Worm (Caenorhabditis elegans): ENCODE measurements around the gene T24H7.8.

The T24H7.8 gene

ce11 chrII:6248503-6248902 lies 6.6 kb downstream of the T24H7.8 start (continued):
- TF ChIP-seq zag-1 (tag; optimal IDR thresholded peaks at IDR 0.05), result no peak
- TF ChIP-seq unc-39 (tag; optimal IDR thresholded peaks at IDR 0.05), result no peak
- TF ChIP-seq ama-1 (optimal IDR thresholded peaks at IDR 0.05), result no peak
- TF ChIP-seq hmg-11 (tag; optimal IDR thresholded peaks at IDR 0.05), result peak; percentile 22
- TF ChIP-seq nhr-12 (tag; optimal IDR thresholded peaks at IDR 0.05), result no peak
- no peak for TF ChIP-seq skn-1 (tag; optimal IDR thresholded peaks at IDR 0.05)
- no peak for TF ChIP-seq nhr-67 (tag; optimal IDR thresholded peaks at IDR 0.05)
- TF ChIP-seq R02D3.7 (tag; optimal IDR thresholded peaks at IDR 0.05), result no peak
- TF ChIP-seq lin-15B (tag; optimal IDR thresholded peaks at IDR 0.05), result peak; percentile 2
- no peak for TF ChIP-seq ceh-9 (tag; optimal IDR thresholded peaks at IDR 0.05)
- TF ChIP-seq ZK546.5 (tag; optimal IDR thresholded peaks at IDR 0.05), result no peak
- no peak for TF ChIP-seq elt-3 (tag; optimal IDR thresholded peaks at IDR 0.05)
- peak; percentile 59 for TF ChIP-seq nfya-1 (tag; optimal IDR thresholded peaks at IDR 0.05; ENCODE audit: insufficient read depth)
- peak; percentile 70 for TF ChIP-seq nhr-43 (tag; optimal IDR thresholded peaks at IDR 0.05; ENCODE audit: poor library complexity, severe bottlenecking)
- TF ChIP-seq nhr-237 (tag; optimal IDR thresholded peaks at IDR 0.05), result no peak
- no peak for TF ChIP-seq aly-2 (tag; optimal IDR thresholded peaks at IDR 0.05)
- no peak for TF ChIP-seq eor-1 (tag; optimal IDR thresholded peaks at IDR 0.05)
- TF ChIP-seq unc-62 (GFP tag; optimal IDR thresholded peaks at IDR 0.05), result no peak
- TF ChIP-seq daf-12 (tag; optimal IDR thresholded peaks at IDR 0.05), result no peak
- no peak for TF ChIP-seq fkh-2 (tag; optimal IDR thresholded peaks at IDR 0.05)
- TF ChIP-seq nhr-76 (tag; optimal IDR thresholded peaks at IDR 0.05), result no peak
- no peak for TF ChIP-seq ztf-4 (tag; optimal IDR thresholded peaks at IDR 0.05)

DNA sequence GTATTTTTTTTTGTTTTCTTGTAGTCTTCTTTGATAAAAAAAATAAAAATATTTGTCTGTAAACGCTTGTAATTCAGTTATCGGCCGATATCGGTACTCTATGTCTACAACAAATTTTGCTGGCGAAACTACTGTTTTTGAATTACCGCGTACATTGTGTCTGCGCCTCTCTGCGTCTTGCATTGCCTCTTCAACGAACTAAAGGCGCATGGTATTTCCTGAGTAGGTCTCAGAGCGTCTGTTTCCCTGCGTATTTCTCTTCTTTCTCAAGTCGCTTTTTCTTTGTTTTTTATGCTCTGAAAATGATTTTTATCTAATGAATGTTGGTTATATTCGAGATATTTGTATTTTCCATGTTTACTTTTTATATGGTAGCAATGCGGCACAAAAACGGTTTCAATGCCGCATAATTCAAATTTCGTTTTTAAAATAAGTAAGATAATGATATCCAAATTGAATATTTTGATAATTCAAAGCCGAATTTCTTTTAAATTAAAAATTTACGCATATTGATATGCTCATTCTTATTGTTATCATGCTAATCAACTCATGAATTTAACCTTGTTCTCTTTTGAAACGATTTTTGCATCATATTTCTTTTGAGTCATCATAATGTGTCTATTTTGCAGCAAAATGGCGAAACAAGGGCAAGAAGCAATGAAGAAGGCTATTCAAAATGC lies 9.1 kb downstream of the T24H7.8 start, which contains the start of gene phb-2:
Gene phb-2, plus strand, starts transcription at position 630 of the 680 bp plus-strand sequence.
- TF ChIP-seq ceh-82 (tag; optimal IDR thresholded peaks at IDR 0.05), result peak; percentile 6
- TF ChIP-seq nhr-11 (tag; optimal IDR thresholded peaks at IDR 0.05), result peak; percentile 53
- TF ChIP-seq nhr-43 (tag; optimal IDR thresholded peaks at IDR 0.05; ENCODE audit: poor library complexity, severe bottlenecking), result peak; percentile 53
- peak; percentile 76 for TF ChIP-seq ama-1 (optimal IDR thresholded peaks at IDR 0.05)
- no peak for TF ChIP-seq nhr-67 (tag; optimal IDR thresholded peaks at IDR 0.05)
- TF ChIP-seq lin-15B (tag; optimal IDR thresholded peaks at IDR 0.05), result peak; percentile 84
- no peak for TF ChIP-seq nhr-12 (tag; optimal IDR thresholded peaks at IDR 0.05)
- no peak for TF ChIP-seq nhr-77 (tag; optimal IDR thresholded peaks at IDR 0.05)
- peak; percentile 89 for TF ChIP-seq egl-5 (tag; optimal IDR thresholded peaks at IDR 0.05)
- TF ChIP-seq fos-1 (tag; optimal IDR thresholded peaks at IDR 0.05), result no peak
- TF ChIP-seq mml-1 (tag; optimal IDR thresholded peaks at IDR 0.05), result no peak
- no peak for TF ChIP-seq nhr-237 (tag; optimal IDR thresholded peaks at IDR 0.05)
- no peak for TF ChIP-seq sea-2 (GFP tag; optimal IDR thresholded peaks at IDR 0.05)
- no peak for TF ChIP-seq unc-62 (GFP tag; optimal IDR thresholded peaks at IDR 0.05)
- peak; percentile 11 for TF ChIP-seq pqm-1 (tag; optimal IDR thresholded peaks at IDR 0.05)
- peak; percentile 91 for TF ChIP-seq lin-39 (tag; optimal IDR thresholded peaks at IDR 0.05)
- TF ChIP-seq pha-4 (tag; optimal IDR thresholded peaks at IDR 0.05), result peak; percentile 94
- peak; percentile 79 for TF ChIP-seq snpc-4 (tag; optimal IDR thresholded peaks at IDR 0.05)
- TF ChIP-seq R02D3.7 (tag; optimal IDR thresholded peaks at IDR 0.05), result peak; percentile 20
- TF ChIP-seq ceh-28 (tag; optimal IDR thresholded peaks at IDR 0.05), result peak; percentile 53
- TF ChIP-seq unc-39 (tag; optimal IDR thresholded peaks at IDR 0.05), result no peak
- TF ChIP-seq nhr-28 (tag; optimal IDR thresholded peaks at IDR 0.05), result no peak
- no peak for TF ChIP-seq ztf-11 (tag; optimal IDR thresholded peaks at IDR 0.05)
- TF ChIP-seq elt-1 (tag; optimal IDR thresholded peaks at IDR 0.05), result no peak
- peak; percentile 8 for TF ChIP-seq egl-27 (tag; optimal IDR thresholded peaks at IDR 0.05)
- TF ChIP-seq elt-2 (tag; optimal IDR thresholded peaks at IDR 0.05), result peak; percentile 51
- peak in 1 of 3 experiments; percentile 4 for TF ChIP-seq elt-3 (tag; optimal IDR thresholded peaks at IDR 0.05)
- no peak for TF ChIP-seq mdl-1 (tag; optimal IDR thresholded peaks at IDR 0.05)
- peak; percentile 90 for TF ChIP-seq nfya-1 (tag; optimal IDR thresholded peaks at IDR 0.05; ENCODE audit: insufficient read depth)
- TF ChIP-seq ceh-16 (tag; optimal IDR thresholded peaks at IDR 0.05), result no peak
- TF ChIP-seq ceh-9 (tag; optimal IDR thresholded peaks at IDR 0.05), result no peak
- TF ChIP-seq fkh-10 (GFP tag; optimal IDR thresholded peaks at IDR 0.05), result no peak
- TF ChIP-seq hmg-11 (tag; optimal IDR thresholded peaks at IDR 0.05), result peak; percentile 71
- TF ChIP-seq nhr-23 (tag; optimal IDR thresholded peaks at IDR 0.05), result peak; percentile 77
- TF ChIP-seq zag-1 (tag; optimal IDR thresholded peaks at IDR 0.05), result no peak
- TF ChIP-seq tbx-2 (tag; optimal IDR thresholded peaks at IDR 0.05), result no peak
- TF ChIP-seq fkh-2 (tag; optimal IDR thresholded peaks at IDR 0.05), result no peak
- peak; percentile 72 for TF ChIP-seq skn-1 (tag; optimal IDR thresholded peaks at IDR 0.05)
- no peak for TF ChIP-seq nhr-76 (tag; optimal IDR thresholded peaks at IDR 0.05)
- no peak for TF ChIP-seq ztf-4 (tag; optimal IDR thresholded peaks at IDR 0.05)
- peak; percentile 88 for TF ChIP-seq nhr-25 (tag; optimal IDR thresholded peaks at IDR 0.05)
- TF ChIP-seq jun-1 (tag; optimal IDR thresholded peaks at IDR 0.05), result peak; percentile 18
- no peak for TF ChIP-seq aly-2 (tag; optimal IDR thresholded peaks at IDR 0.05)
- no peak for TF ChIP-seq lsy-12 (tag; optimal IDR thresholded peaks at IDR 0.05)
- no peak for TF ChIP-seq eor-1 (tag; optimal IDR thresholded peaks at IDR 0.05)

Measured in whole organism, L3 larva.